Fruit fly (Drosophila melanogaster) whole organism, prepupa: ENCODE results near the gene fry.

Experiments used
- CG10631 ChIP-seq: fragments of 200-800 bp; sonication (Bioruptor generic); optimal IDR thresholded peaks from 2 replicates; lab custom pipeline; 2016; ENCODE audit warnings: missing biosample characterization, missing genetic modification characterization
- CG11294 ChIP-seq: fragments of 200-800 bp; sonication (Bioruptor generic); IDR thresholded peaks from 2 replicates; pipeline ENCODE4 v1.3.6; 2022; ENCODE audit warnings: missing biosample characterization, missing genetic modification characterization
- CG11762 ChIP-seq: fragments of 200-800 bp; sonication (Bioruptor generic); optimal IDR thresholded peaks from 3 replicates; lab custom pipeline; 2016; ENCODE audit warnings: missing biosample characterization, missing genetic modification characterization; ENCODE audit not compliant: insufficient read depth
- CG15336 ChIP-seq: fragments of 200-800 bp; sonication (Bioruptor generic); IDR thresholded peaks from 2 replicates; pipeline ENCODE4 v1.3.6; 2022; ENCODE audit warnings: missing biosample characterization, missing genetic modification characterization
- CG1621 ChIP-seq: fragments of 200-800 bp; sonication (Bioruptor generic); optimal IDR thresholded peaks from 3 replicates; lab custom pipeline; 2018; ENCODE audit warnings: missing biosample characterization, mild to moderate bottlenecking, missing genetic modification characterization
- CG16779 ChIP-seq: fragments of 200-800 bp; sonication (Bioruptor generic); optimal IDR thresholded peaks from 3 replicates; lab custom pipeline; 2017; ENCODE audit warnings: missing biosample characterization, mild to moderate bottlenecking, missing genetic modification characterization
- CG3032 ChIP-seq: fragments of 200-800 bp; optimal IDR thresholded peaks from 2 replicates; lab custom pipeline; 2019; ENCODE audit warnings: missing biosample characterization, mild to moderate bottlenecking, missing genetic modification characterization, moderate library complexity
- CG31627 ChIP-seq: fragments of 200-800 bp; sonication (Bioruptor generic); optimal IDR thresholded peaks from 3 replicates; lab custom pipeline; 2016; ENCODE audit warnings: missing biosample characterization, missing genetic modification characterization
- CG32006 ChIP-seq: fragments of 200-800 bp; sonication (Bioruptor generic); optimal IDR thresholded peaks from 3 replicates; lab custom pipeline; 2017; ENCODE audit warnings: missing biosample characterization, mild to moderate bottlenecking, missing genetic modification characterization
- CG34406 ChIP-seq: fragments of 200-800 bp; sonication (Bioruptor generic); optimal IDR thresholded peaks from 3 replicates; lab custom pipeline; 2016; ENCODE audit warnings: missing biosample characterization, missing genetic modification characterization
- CG3919 ChIP-seq: fragments of 200-800 bp; sonication (Bioruptor generic); optimal IDR thresholded peaks from 3 replicates; lab custom pipeline; 2016; ENCODE audit warnings: missing biosample characterization, missing genetic modification characterization
- CG4318 ChIP-seq: fragments of 200-800 bp; sonication (Bioruptor generic); optimal IDR thresholded peaks from 3 replicates; lab custom pipeline; 2017; ENCODE audit warnings: missing biosample characterization, mild to moderate bottlenecking, missing genetic modification characterization
- CG6163 ChIP-seq: fragments of 200-800 bp; sonication (Bioruptor generic); IDR thresholded peaks from 3 replicates; pipeline ENCODE4 v1.3.6; 2022; ENCODE audit warnings: missing biosample characterization, missing genetic modification characterization
- CG6276 ChIP-seq: fragments of 200-800 bp; sonication (Bioruptor generic); optimal IDR thresholded peaks from 2 replicates; lab custom pipeline; 2017; ENCODE audit warnings: missing biosample characterization, mild to moderate bottlenecking, missing genetic modification characterization
- CG6792 ChIP-seq: fragments of 200-800 bp; sonication (Bioruptor generic); optimal IDR thresholded peaks from 3 replicates; lab custom pipeline; 2016; ENCODE audit warnings: missing biosample characterization, missing genetic modification characterization
- CG6808 ChIP-seq: fragments of 200-800 bp; sonication (Bioruptor generic); optimal IDR thresholded peaks from 3 replicates; lab custom pipeline; 2017; ENCODE audit warnings: missing biosample characterization, missing genetic modification characterization, mild to moderate bottlenecking, moderate library complexity, missing genetic modification reagents
- CG6854 ChIP-seq: fragments of 200-800 bp; sonication (Bioruptor generic); optimal IDR thresholded peaks from 2 replicates; lab custom pipeline; 2017; ENCODE audit warnings: missing biosample characterization, mild to moderate bottlenecking, missing genetic modification characterization
- CG7368 ChIP-seq: fragments of 200-800 bp; sonication (Bioruptor generic); optimal IDR thresholded peaks from 3 replicates; lab custom pipeline; 2016; ENCODE audit warnings: missing biosample characterization, missing genetic modification characterization
- CG8119 ChIP-seq: fragments of 200-800 bp; sonication (Bioruptor generic); IDR thresholded peaks from 3 replicates; pipeline ENCODE4 v1.3.6; 2022; ENCODE audit warnings: missing biosample characterization, missing genetic modification characterization
- CG8319 ChIP-seq: fragments of 200-800 bp; sonication (Bioruptor generic); optimal IDR thresholded peaks from 3 replicates; lab custom pipeline; 2016; ENCODE audit warnings: missing biosample characterization, missing genetic modification characterization
- CG8632 ChIP-seq: fragments of 200-800 bp; sonication (Bioruptor generic); optimal IDR thresholded peaks from 3 replicates; lab custom pipeline; 2016; ENCODE audit warnings: missing biosample characterization, missing genetic modification characterization
- Eip75B ChIP-seq: fragments of 200-800 bp; sonication (Bioruptor generic); optimal IDR thresholded peaks from 3 replicates; lab custom pipeline; 2016; ENCODE audit warnings: missing biosample characterization, missing genetic modification characterization
- Eip78C ChIP-seq: fragments of 200-800 bp; sonication (Bioruptor generic); peaks from one replicate; lab custom pipeline; 2016; ENCODE audit warnings: missing biosample characterization, missing genetic modification characterization
- Eip93F ChIP-seq: fragments of 200-800 bp; sonication (Bioruptor generic); optimal IDR thresholded peaks from 2 replicates; lab custom pipeline; 2016; ENCODE audit warnings: missing biosample characterization, mild to moderate bottlenecking, missing genetic modification characterization
- Ets21C ChIP-seq: fragments of 200-800 bp; sonication (Bioruptor generic); optimal IDR thresholded peaks from 3 replicates; lab custom pipeline; 2016; ENCODE audit warnings: missing biosample characterization, missing genetic modification characterization
- Ets96B ChIP-seq: fragments of 200-800 bp; optimal IDR thresholded peaks from 2 replicates; lab custom pipeline; 2019; ENCODE audit warnings: missing biosample characterization, mild to moderate bottlenecking, missing genetic modification characterization, moderate library complexity
- Gug ChIP-seq: fragments of 200-800 bp; sonication (Bioruptor generic); IDR thresholded peaks from 2 replicates; pipeline ENCODE4 v1.3.6; 2022; ENCODE audit warnings: missing biosample characterization, missing genetic modification characterization
- Hr39 ChIP-seq: fragments of 200-800 bp; sonication (Bioruptor generic); optimal IDR thresholded peaks from 2 replicates; lab custom pipeline; 2016; ENCODE audit warnings: missing biosample characterization, missing genetic modification characterization
- Hr4 ChIP-seq: fragments of 200-800 bp; sonication (Bioruptor generic); optimal IDR thresholded peaks from 3 replicates; lab custom pipeline; 2016; ENCODE audit warnings: missing biosample characterization, missing genetic modification characterization
- Lpt ChIP-seq: fragments of 200-800 bp; sonication (Bioruptor generic); optimal IDR thresholded peaks from 3 replicates; lab custom pipeline; 2016; ENCODE audit warnings: missing biosample characterization, missing genetic modification characterization
- Met ChIP-seq: fragments of 200-800 bp; sonication (Bioruptor generic); optimal IDR thresholded peaks from 3 replicates; lab custom pipeline; 2016; ENCODE audit warnings: missing biosample characterization, missing genetic modification characterization
- OdsH ChIP-seq: fragments of 200-800 bp; sonication (Bioruptor generic); optimal IDR thresholded peaks from 3 replicates; lab custom pipeline; 2016; ENCODE audit warnings: missing biosample characterization, missing genetic modification characterization
- Smox ChIP-seq: fragments of 200-800 bp; sonication (Bioruptor generic); optimal IDR thresholded peaks from 3 replicates; lab custom pipeline; 2016; ENCODE audit warnings: missing biosample characterization, missing genetic modification characterization
- Sox102F ChIP-seq: fragments of 200-800 bp; sonication (Bioruptor generic); optimal IDR thresholded peaks from 2 replicates; lab custom pipeline; 2016; ENCODE audit warnings: missing biosample characterization, mild to moderate bottlenecking, missing genetic modification characterization
- Sox14 ChIP-seq: fragments of 200-800 bp; sonication (Bioruptor generic); optimal IDR thresholded peaks from 3 replicates; lab custom pipeline; 2016; ENCODE audit warnings: missing biosample characterization, missing genetic modification characterization
- achi ChIP-seq: fragments of 200-800 bp; sonication (Bioruptor generic); optimal IDR thresholded peaks from 3 replicates; lab custom pipeline; 2016; ENCODE audit warnings: missing biosample characterization, missing genetic modification characterization
- dac ChIP-seq: fragments of 200-800 bp; sonication (Bioruptor generic); optimal IDR thresholded peaks from 2 replicates; lab custom pipeline; 2017; ENCODE audit warnings: missing biosample characterization, mild to moderate bottlenecking, missing genetic modification characterization
- dsx ChIP-seq: fragments of 200-800 bp; optimal IDR thresholded peaks from 3 replicates; lab custom pipeline; 2019; ENCODE audit warnings: missing biosample characterization, mild to moderate bottlenecking, missing genetic modification characterization, moderate library complexity; ENCODE audit not compliant: poor library complexity, severe bottlenecking
- esn ChIP-seq: fragments of 200-800 bp; sonication (Bioruptor generic); optimal IDR thresholded peaks from 2 replicates; lab custom pipeline; 2016; ENCODE audit warnings: missing biosample characterization, mild to moderate bottlenecking, missing genetic modification characterization, moderate library complexity
- fd59A ChIP-seq: fragments of 200-800 bp; sonication (Bioruptor generic); optimal IDR thresholded peaks from 2 replicates; lab custom pipeline; 2017; ENCODE audit warnings: missing biosample characterization, mild to moderate bottlenecking, missing genetic modification characterization, missing genetic modification reagents
- fd85E ChIP-seq: fragments of 200-800 bp; sonication (Bioruptor generic); optimal IDR thresholded peaks from 3 replicates; lab custom pipeline; 2016; ENCODE audit warnings: missing biosample characterization, missing genetic modification characterization
- fkh ChIP-seq: fragments of 200-800 bp; sonication (Bioruptor generic); optimal IDR thresholded peaks from 3 replicates; lab custom pipeline; 2017; ENCODE audit warnings: missing biosample characterization, mild to moderate bottlenecking, missing genetic modification characterization, moderate library complexity
- salr ChIP-seq, 2 experiments: fragments of 200-800 bp; sonication (Bioruptor generic); optimal IDR thresholded peaks; 3 replicates each; lab custom pipeline; 2016 to 2018; ENCODE audit warnings: missing biosample characterization in 2 of 2, missing genetic modification characterization in 2 of 2, mild to moderate bottlenecking in 1 of 2
- spab ChIP-seq: fragments of 200-800 bp; sonication (Bioruptor generic); optimal IDR thresholded peaks from 2 replicates; lab custom pipeline; 2017; ENCODE audit warnings: missing biosample characterization, mild to moderate bottlenecking, missing genetic modification characterization, missing genetic modification reagents
- svp ChIP-seq: fragments of 200-800 bp; sonication (Bioruptor generic); peaks from one replicate; lab custom pipeline; 2016; ENCODE audit warnings: missing biosample characterization, missing genetic modification characterization
- topi ChIP-seq: fragments of 200-800 bp; sonication (Bioruptor generic); optimal IDR thresholded peaks from 3 replicates; lab custom pipeline; 2016; ENCODE audit warnings: missing biosample characterization, missing genetic modification characterization
- vri ChIP-seq: fragments of 200-800 bp; sonication (Bioruptor generic); optimal IDR thresholded peaks from 3 replicates; lab custom pipeline; 2016; ENCODE audit warnings: missing biosample characterization, mild to moderate bottlenecking, missing genetic modification characterization

The fry gene

dm6 chr3L:9697527-9697883, 18.6 kb upstream of the fry start:
- TF ChIP-seq spab (GFP tag; lab: Kevin White, UChicago) (no peak), CG6808 (GFP tag; lab: Kevin White, UChicago) (no peak), Met (GFP tag; lab: Kevin White, UChicago) (no peak), CG31627 (GFP tag; lab: Kevin White, UChicago) (no peak), CG32006 (GFP tag; lab: Kevin White, UChicago) (no peak), fd59A (no peak), CG6854 (GFP tag; lab: Kevin White, UChicago) (no peak), CG1621 (tag; lab: Kevin White, UChicago) (no peak), CG6276 (no peak)

- peak; percentile 78; the same call in 2 of the 3 replicates for TF ChIP-seq CG8119
- no peak for TF ChIP-seq CG6276
- no peak for TF ChIP-seq CG4318
- peak; percentile 83 for TF ChIP-seq CG31627 (GFP tag; lab: Kevin White, UChicago)
- peak; percentile 91 for TF ChIP-seq vri (GFP tag; lab: Kevin White, UChicago)
- TF ChIP-seq dsx = peak; percentile 79
- peak; percentile 70 for TF ChIP-seq Lpt (GFP tag; lab: Kevin White, UChicago)
- peak; percentile 90 for TF ChIP-seq CG6163 (GFP tag; lab: Robert Waterston, UW)
- peak; percentile 79 for TF ChIP-seq CG11762 (GFP tag; lab: Kevin White, UChicago)
- TF ChIP-seq CG8319 = peak; percentile 70
- peak; percentile 79 for TF ChIP-seq CG3032
- TF ChIP-seq CG7368 (GFP tag; lab: Kevin White, UChicago) = peak; percentile 89
- peak; percentile 91 for TF ChIP-seq topi (GFP tag; lab: Kevin White, UChicago)
- TF ChIP-seq CG3919 (GFP tag; lab: Kevin White, UChicago) = peak; percentile 93
- TF ChIP-seq fkh (GFP tag; lab: Kevin White, UChicago) = peak; percentile 23
- TF ChIP-seq Gug = peak; percentile 71
- peak; percentile 77 for TF ChIP-seq Ets21C (GFP tag; lab: Kevin White, UChicago)
- peak; percentile 83 for TF ChIP-seq CG16779 (tag; lab: Kevin White, UChicago)
- peak; percentile 91 for TF ChIP-seq Eip75B (GFP tag; lab: Kevin White, UChicago)
- TF ChIP-seq OdsH (GFP tag; lab: Kevin White, UChicago) = peak; percentile 83
- peak; percentile 88 for TF ChIP-seq Hr4
- peak; percentile 73 for TF ChIP-seq CG34406 (GFP tag; lab: Kevin White, UChicago)
- TF ChIP-seq Sox102F = peak; percentile 93
- TF ChIP-seq Eip93F (GFP tag; lab: Kevin White, UChicago) = peak; percentile 83
- TF ChIP-seq svp = peak; percentile 94
- TF ChIP-seq Sox14 (GFP tag; lab: Kevin White, UChicago) = peak; percentile 82
- TF ChIP-seq salr (GFP tag; optimal IDR thresholded peaks at IDR 0.05; lab: Kevin White, UChicago) = peak in 1 of 2 experiments; percentile 63
- peak; percentile 96 for TF ChIP-seq Eip78C (GFP tag; lab: Kevin White, UChicago)
- TF ChIP-seq CG32006 (GFP tag; lab: Kevin White, UChicago) = peak; percentile 70
- TF ChIP-seq Ets96B (tag; lab: Kevin White, UChicago) = peak; percentile 84
- peak; percentile 81 for TF ChIP-seq fd85E (GFP tag; lab: Kevin White, UChicago)
- peak; percentile 90 for TF ChIP-seq CG6792
- TF ChIP-seq Hr39 = peak; percentile 82
- peak; percentile 78 for TF ChIP-seq achi (GFP tag; lab: Kevin White, UChicago)
- peak; percentile 89 for TF ChIP-seq Met (GFP tag; lab: Kevin White, UChicago)
- peak; percentile 72 for TF ChIP-seq CG11294 (GFP tag; lab: Robert Waterston, UW)
- TF ChIP-seq CG15336 (GFP tag; lab: Robert Waterston, UW) = peak; percentile 83
- TF ChIP-seq spab (GFP tag; lab: Kevin White, UChicago) = peak; percentile 67
- TF ChIP-seq dac (GFP tag; lab: Kevin White, UChicago) = peak; percentile 24
- TF ChIP-seq Smox = peak; percentile 85
- no peak for TF ChIP-seq CG10631 (GFP tag; lab: Kevin White, UChicago)
- TF ChIP-seq CG8632 (GFP tag; lab: Kevin White, UChicago) = peak; percentile 83
- peak; percentile 92 for TF ChIP-seq CG6854 (GFP tag; lab: Kevin White, UChicago)
- peak; percentile 77 for TF ChIP-seq CG6808 (GFP tag; lab: Kevin White, UChicago)
- TF ChIP-seq esn (GFP tag; lab: Kevin White, UChicago) = peak; percentile 91
These were observed 18.0 kb upstream of the fry start, which contains the start of gene Prps for dm6 chr3L:9696650-9697526. TSS of gene Prps (minus strand) at chr3L:9696700.
